Worm (Caenorhabditis elegans): ENCODE results near the gene mbk-1.

The mbk-1 gene

DNA sequence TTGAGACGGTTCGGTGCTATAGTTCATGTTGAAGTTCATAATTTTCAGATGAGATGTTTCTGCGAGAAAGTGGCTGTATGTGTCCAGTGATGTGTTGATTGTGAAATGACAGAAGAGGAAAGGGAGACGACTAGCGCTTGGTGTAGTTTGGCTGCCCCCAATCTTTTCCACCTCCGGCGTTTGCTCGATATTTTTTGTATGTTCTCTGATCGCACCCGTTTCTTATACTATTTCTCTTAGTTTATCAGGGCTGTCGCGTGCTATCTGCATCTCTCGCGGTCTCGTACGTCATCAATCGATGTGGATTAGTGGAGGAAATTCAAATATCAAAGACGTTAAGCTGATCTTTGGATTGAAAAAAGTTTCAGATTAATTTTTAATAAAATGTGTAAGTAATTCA, 13.6 kb downstream of the mbk-1 start, which contains the start of gene atf-4 (continued):
- TF ChIP-seq dsc-1 (tag; optimal IDR thresholded peaks at IDR 0.05) (peak; percentile 79), nhr-12 (tag; optimal IDR thresholded peaks at IDR 0.05) (no peak), fkh-8 (tag; optimal IDR thresholded peaks at IDR 0.05) (peak; percentile 80), snpc-4 (tag; optimal IDR thresholded peaks at IDR 0.05) (peak; percentile 19), ceh-90 (tag; optimal IDR thresholded peaks at IDR 0.05) (no peak), fkh-4 (tag; optimal IDR thresholded peaks at IDR 0.05; ENCODE audit: borderline replicate concordance) (no peak), tbx-2 (tag; optimal IDR thresholded peaks at IDR 0.05) (peak; percentile 76), C34B4.2 (tag; optimal IDR thresholded peaks at IDR 0.05) (no peak), Y116A8C.19 (tag; optimal IDR thresholded peaks at IDR 0.05; ENCODE audit: borderline replicate concordance) (no peak), sox-4 (tag; optimal IDR thresholded peaks at IDR 0.05) (peak; percentile 16), nhr-28 (tag; optimal IDR thresholded peaks at IDR 0.05) (no peak), nhr-77 (tag; optimal IDR thresholded peaks at IDR 0.05) (no peak), nhr-71 (tag; optimal IDR thresholded peaks at IDR 0.05) (peak; percentile 92), unc-86 (tag; optimal IDR thresholded peaks at IDR 0.05) (peak; percentile 34), blmp-1 (tag; optimal IDR thresholded peaks at IDR 0.05) (peak; percentile 17), nhr-76 (tag; optimal IDR thresholded peaks at IDR 0.05) (no peak), zag-1 (tag; optimal IDR thresholded peaks at IDR 0.05) (no peak), grh-1 (GFP tag; IDR thresholded peaks at IDR 0.05) (no peak), ets-5 (GFP tag; IDR thresholded peaks at IDR 0.05) (no peak), mef-2 (tag; optimal IDR thresholded peaks at IDR 0.05) (no peak), lin-15B (tag; optimal IDR thresholded peaks at IDR 0.05) (no peak), nhr-237 (tag; optimal IDR thresholded peaks at IDR 0.05) (peak; percentile 10), unc-62 (GFP tag; optimal IDR thresholded peaks at IDR 0.05) (no peak), pqm-1 (tag; optimal IDR thresholded peaks at IDR 0.05) (no peak), efl-3 (GFP tag; optimal IDR thresholded peaks at IDR 0.05) (no peak), egl-27 (tag; optimal IDR thresholded peaks at IDR 0.05) (no peak), lin-39 (tag; optimal IDR thresholded peaks at IDR 0.05) (peak; percentile 33), swsn-7 (tag; optimal IDR thresholded peaks at IDR 0.05) (peak; percentile 72), nhr-84 (tag; optimal IDR thresholded peaks at IDR 0.05) (no peak), sup-37 (GFP tag; optimal IDR thresholded peaks at IDR 0.05) (no peak), C04F5.9 (tag; optimal IDR thresholded peaks at IDR 0.05) (no peak), lin-13 (GFP tag; optimal IDR thresholded peaks at IDR 0.05) (peak; percentile 49), lin-35 (GFP tag; optimal IDR thresholded peaks at IDR 0.05) (peak; percentile 70 to 82), C16A3.4 (tag; optimal IDR thresholded peaks at IDR 0.05) (peak; percentile 17), ceh-8 (GFP tag; optimal IDR thresholded peaks at IDR 0.05) (no peak), mab-9 (GFP tag; IDR thresholded peaks at IDR 0.05) (0 out of 2 replicates have a peak, but pooled peaks have one; percentile 47), ztf-11 (tag; optimal IDR thresholded peaks at IDR 0.05) (no peak), mep-1 (tag; optimal IDR thresholded peaks at IDR 0.05) (peak; percentile 76), nhr-20 (tag; optimal IDR thresholded peaks at IDR 0.05) (peak; percentile 87), hlh-4 (tag; optimal IDR thresholded peaks at IDR 0.05) (no peak), ztf-4 (tag; optimal IDR thresholded peaks at IDR 0.05) (peak; percentile 48), F16B12.6 (tag; optimal IDR thresholded peaks at IDR 0.05) (no peak), pag-3 (tag; optimal IDR thresholded peaks at IDR 0.05; ENCODE audit: borderline replicate concordance, insufficient read depth) (no peak), nhr-90 (tag; optimal IDR thresholded peaks at IDR 0.05; ENCODE audit: poor library complexity) (peak; percentile 52), aly-2 (tag; optimal IDR thresholded peaks at IDR 0.05) (no peak), ama-1 (optimal IDR thresholded peaks at IDR 0.05) (no peak), ceh-63 (GFP tag; optimal IDR thresholded peaks at IDR 0.05) (no peak), lsy-2 (tag; optimal IDR thresholded peaks at IDR 0.05) (peak; percentile 53 to 75), dpl-1 (GFP tag; optimal IDR thresholded peaks at IDR 0.05) (peak; percentile 57 to 73 (median 70)), sptf-1 (tag; optimal IDR thresholded peaks at IDR 0.05) (no peak), nhr-11 (tag; optimal IDR thresholded peaks at IDR 0.05) (peak; percentile 70), xbp-1 (tag; optimal IDR thresholded peaks at IDR 0.05) (peak; percentile 62), jun-1 (tag; optimal IDR thresholded peaks at IDR 0.05) (peak; percentile 7), snu-23 (GFP tag; optimal IDR thresholded peaks at IDR 0.05) (peak; percentile 86)
